Worm (Caenorhabditis elegans) whole organism, L3 larva: ENCODE measurements around the gene ndg-4.

Experiments
- ZK546.5 ChIP-seq: sonication (generic microtip); optimal IDR thresholded peaks from 2 replicates; lab custom pipeline; 2017; ENCODE audit warnings: missing biosample characterization, missing genetic modification characterization
- ama-1 ChIP-seq: fragments of 150-350 bp; optimal IDR thresholded peaks from 2 replicates; lab custom pipeline; 2018
- ceh-16 ChIP-seq: sonication (generic microtip); optimal IDR thresholded peaks from 2 replicates; lab custom pipeline; 2017; ENCODE audit warnings: missing biosample characterization, missing genetic modification characterization
- ceh-82 ChIP-seq: fragments of 150-350 bp; optimal IDR thresholded peaks from 2 replicates; lab custom pipeline; 2014; ENCODE audit warnings: missing biosample characterization, missing genetic modification characterization
- ceh-9 ChIP-seq: sonication (generic microtip); optimal IDR thresholded peaks from 2 replicates; lab custom pipeline; 2018; ENCODE audit warnings: missing biosample characterization, missing genetic modification characterization
- daf-12 ChIP-seq: fragments of 150-350 bp; optimal IDR thresholded peaks from 2 replicates; lab custom pipeline; 2014; ENCODE audit warnings: missing biosample characterization, missing genetic modification reagents, missing genetic modification characterization
- egl-27 ChIP-seq: sonication (generic microtip); optimal IDR thresholded peaks from 4 replicates; lab custom pipeline; 2017; ENCODE audit warnings: missing biosample characterization, missing genetic modification reagents, missing genetic modification characterization
- egl-5 ChIP-seq: fragments of 150-350 bp; optimal IDR thresholded peaks from 2 replicates; lab custom pipeline; 2017; ENCODE audit warnings: missing biosample characterization, missing genetic modification reagents, missing genetic modification characterization, inconsistent platforms
- elt-1 ChIP-seq: fragments of 150-350 bp; optimal IDR thresholded peaks from 2 replicates; lab custom pipeline; 2014; ENCODE audit warnings: missing biosample characterization, missing genetic modification characterization
- elt-2 ChIP-seq: sonication (generic microtip); optimal IDR thresholded peaks from 2 replicates; lab custom pipeline; 2016; ENCODE audit warnings: missing genetic modification reagents, mild to moderate bottlenecking, missing genetic modification characterization, missing compliant biosample characterization
- elt-3 ChIP-seq, 3 experiments: fragments of 150-350 bp in 1 of 3; sonication (generic microtip) in 2 of 3; optimal IDR thresholded peaks; 2 replicates in 2 of 3; 4 replicates in 1 of 3; lab custom pipeline; 2014 to 2017; ENCODE audit warnings: missing biosample characterization in 3 of 3, missing genetic modification characterization in 3 of 3
- eor-1 ChIP-seq, 2 experiments: fragments of 150-350 bp; optimal IDR thresholded peaks; 2 replicates each; lab custom pipeline; 2014 to 2018; ENCODE audit warnings: missing biosample characterization in 2 of 2, missing genetic modification characterization in 2 of 2
- fkh-2 ChIP-seq: fragments of 150-350 bp; optimal IDR thresholded peaks from 2 replicates; lab custom pipeline; 2014; ENCODE audit warnings: missing biosample characterization, missing genetic modification reagents, missing genetic modification characterization
- fos-1 ChIP-seq: fragments of 150-350 bp; optimal IDR thresholded peaks from 2 replicates; lab custom pipeline; 2014; ENCODE audit warnings: missing biosample characterization, missing genetic modification characterization
- hmg-11 ChIP-seq: sonication (generic microtip); optimal IDR thresholded peaks from 2 replicates; lab custom pipeline; 2016; ENCODE audit warnings: missing genetic modification characterization, missing compliant biosample characterization
- jun-1 ChIP-seq: fragments of 150-350 bp; optimal IDR thresholded peaks from 2 replicates; lab custom pipeline; 2014; ENCODE audit warnings: missing biosample characterization, missing genetic modification reagents, missing genetic modification characterization
- lin-15B ChIP-seq: fragments of 150-350 bp; optimal IDR thresholded peaks from 2 replicates; lab custom pipeline; 2014; ENCODE audit warnings: missing biosample characterization, missing genetic modification characterization
- lin-39 ChIP-seq: fragments of 150-350 bp; optimal IDR thresholded peaks from 2 replicates; lab custom pipeline; 2018; ENCODE audit warnings: missing biosample characterization, missing genetic modification reagents, missing genetic modification characterization
- lsy-12 ChIP-seq: sonication (generic microtip); optimal IDR thresholded peaks from 2 replicates; lab custom pipeline; 2016; ENCODE audit warnings: mild to moderate bottlenecking, missing genetic modification characterization, missing compliant biosample characterization
- mdl-1 ChIP-seq: fragments of 150-350 bp; optimal IDR thresholded peaks from 2 replicates; lab custom pipeline; 2014; ENCODE audit warnings: missing biosample characterization, missing genetic modification characterization
- nfya-1 ChIP-seq: sonication (generic microtip); optimal IDR thresholded peaks from 2 replicates; lab custom pipeline; 2017; ENCODE audit warnings: missing genetic modification characterization, mild to moderate bottlenecking, missing compliant biosample characterization, antibody characterized with exemption, moderate library complexity; ENCODE audit not compliant: insufficient read depth
- nhr-11 ChIP-seq: fragments of 150-350 bp; optimal IDR thresholded peaks from 2 replicates; lab custom pipeline; 2014; ENCODE audit warnings: missing biosample characterization, missing genetic modification characterization
- nhr-12 ChIP-seq: fragments of 150-350 bp; optimal IDR thresholded peaks from 2 replicates; lab custom pipeline; 2014; ENCODE audit warnings: missing biosample characterization, missing genetic modification characterization
- nhr-23 ChIP-seq: fragments of 150-350 bp; optimal IDR thresholded peaks from 2 replicates; lab custom pipeline; 2014; ENCODE audit warnings: missing biosample characterization, missing genetic modification reagents, missing genetic modification characterization
- nhr-237 ChIP-seq: fragments of 150-350 bp; optimal IDR thresholded peaks from 2 replicates; lab custom pipeline; 2014; ENCODE audit warnings: missing biosample characterization, missing genetic modification characterization
- nhr-25 ChIP-seq: sonication (generic microtip); optimal IDR thresholded peaks from 2 replicates; lab custom pipeline; 2017; ENCODE audit warnings: missing biosample characterization, missing genetic modification characterization
- nhr-28 ChIP-seq: fragments of 150-350 bp; optimal IDR thresholded peaks from 2 replicates; lab custom pipeline; 2014; ENCODE audit warnings: missing biosample characterization, missing genetic modification characterization
- nhr-43 ChIP-seq: sonication (generic microtip); optimal IDR thresholded peaks from 2 replicates; lab custom pipeline; 2016; ENCODE audit warnings: mild to moderate bottlenecking, missing genetic modification characterization, missing compliant biosample characterization; ENCODE audit not compliant: poor library complexity, severe bottlenecking
- nhr-67 ChIP-seq: fragments of 150-350 bp; optimal IDR thresholded peaks from 2 replicates; lab custom pipeline; 2014; ENCODE audit warnings: missing biosample characterization, missing genetic modification characterization
- nhr-76 ChIP-seq: fragments of 150-350 bp; sonication (generic microtip); optimal IDR thresholded peaks from 5 replicates; lab custom pipeline; 2014; ENCODE audit warnings: missing biosample characterization, missing genetic modification characterization
- nhr-77 ChIP-seq: fragments of 150-350 bp; optimal IDR thresholded peaks from 2 replicates; lab custom pipeline; 2014; ENCODE audit warnings: missing biosample characterization, missing genetic modification characterization
- pha-4 ChIP-seq: fragments of 150-350 bp; optimal IDR thresholded peaks from 2 replicates; lab custom pipeline; 2014; ENCODE audit warnings: missing biosample characterization, missing genetic modification reagents, missing genetic modification characterization
- pqm-1 ChIP-seq: fragments of 150-350 bp; optimal IDR thresholded peaks from 2 replicates; lab custom pipeline; 2017; ENCODE audit warnings: missing biosample characterization, missing genetic modification characterization, inconsistent platforms
- sea-2 ChIP-seq: fragments of 150-350 bp; sonication (generic microtip); optimal IDR thresholded peaks from 4 replicates; lab custom pipeline; 2014; ENCODE audit warnings: missing biosample characterization, missing genetic modification reagents, missing genetic modification characterization
- skn-1 ChIP-seq: fragments of 150-350 bp; optimal IDR thresholded peaks from 2 replicates; lab custom pipeline; 2014; ENCODE audit warnings: missing biosample characterization, missing genetic modification characterization
- snpc-4 ChIP-seq: fragments of 150-350 bp; optimal IDR thresholded peaks from 2 replicates; lab custom pipeline; 2014; ENCODE audit warnings: missing biosample characterization, missing genetic modification characterization
- tbx-2 ChIP-seq: sonication (generic microtip); optimal IDR thresholded peaks from 2 replicates; lab custom pipeline; 2016; ENCODE audit warnings: mild to moderate bottlenecking, missing genetic modification characterization, missing compliant biosample characterization
- unc-39 ChIP-seq: sonication (generic microtip); optimal IDR thresholded peaks from 4 replicates; lab custom pipeline; 2017; ENCODE audit warnings: missing biosample characterization, missing genetic modification characterization
- unc-62 ChIP-seq: fragments of 150-350 bp; sonication (generic microtip); optimal IDR thresholded peaks from 4 replicates; lab custom pipeline; 2014; ENCODE audit warnings: missing biosample characterization, missing genetic modification reagents, missing genetic modification characterization
- zag-1 ChIP-seq: fragments of 150-350 bp; optimal IDR thresholded peaks from 2 replicates; lab custom pipeline; 2014; ENCODE audit warnings: missing biosample characterization, missing genetic modification characterization
- ztf-4 ChIP-seq: fragments of 150-350 bp; optimal IDR thresholded peaks from 2 replicates; lab custom pipeline; 2014; ENCODE audit warnings: missing biosample characterization, missing genetic modification characterization

Gene ndg-4

DNA sequence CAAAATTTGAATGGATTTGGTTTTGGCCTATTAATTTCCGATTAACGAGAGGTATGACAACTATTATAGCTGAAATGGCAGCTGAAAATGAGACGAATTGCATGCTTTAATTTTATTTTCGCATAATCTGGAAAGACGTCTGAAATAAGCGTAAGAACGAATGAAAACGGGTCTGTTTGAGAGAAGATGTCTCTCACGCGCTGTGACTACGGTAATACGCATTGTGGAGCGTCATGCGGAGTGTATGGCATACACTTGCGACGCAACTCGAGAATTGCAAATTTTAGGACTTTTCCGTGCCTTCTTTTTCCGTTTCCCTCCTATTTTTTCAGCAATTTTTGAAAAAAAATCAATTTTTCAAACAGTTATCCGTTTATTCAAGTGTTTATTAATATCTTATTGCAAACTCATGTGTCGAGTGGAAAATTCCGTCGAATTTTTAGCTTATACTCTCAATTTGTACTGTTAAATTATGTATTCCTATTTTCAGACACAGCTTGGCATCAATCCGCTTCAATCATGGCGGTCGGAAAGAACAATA lies 8.3 kb upstream of the ndg-4 start, which contains the start of gene rps-1 (continued):
- peak; percentile 98 for TF ChIP-seq egl-5 (tag; lab: Kevin White, UChicago)
- TF ChIP-seq hmg-11 (tag; lab: Kevin White, UChicago) = peak; percentile 99
- peak; percentile 48 for TF ChIP-seq fkh-2 (tag; lab: Kevin White, UChicago)
- TF ChIP-seq nhr-25 = peak; percentile 100
- TF ChIP-seq nhr-11 = peak; percentile 96
- no peak for TF ChIP-seq ceh-9 (tag; lab: Kevin White, UChicago)
- TF ChIP-seq ceh-16 (tag; lab: Kevin White, UChicago) = peak; percentile 18
- TF ChIP-seq zag-1 = peak; percentile 77
- peak; percentile 20 to 97 (median 69) for TF ChIP-seq elt-3 (tag; optimal IDR thresholded peaks at IDR 0.05; lab: Kevin White, UChicago)
- peak; percentile 89 for TF ChIP-seq unc-62 (GFP tag; lab: Kevin White, UChicago)
- peak; percentile 97 for TF ChIP-seq snpc-4 (tag; lab: Kevin White, UChicago)
- TF ChIP-seq sea-2 (GFP tag; lab: Kevin White, UChicago) = peak; percentile 74
- TF ChIP-seq tbx-2 = peak; percentile 96
- TF ChIP-seq skn-1 (tag; lab: Kevin White, UChicago) = peak; percentile 95
- TF ChIP-seq nfya-1 (tag; lab: Kevin White, UChicago) = peak; percentile 99
- peak; percentile 96 for TF ChIP-seq lin-15B (tag; lab: Kevin White, UChicago)

DNA sequence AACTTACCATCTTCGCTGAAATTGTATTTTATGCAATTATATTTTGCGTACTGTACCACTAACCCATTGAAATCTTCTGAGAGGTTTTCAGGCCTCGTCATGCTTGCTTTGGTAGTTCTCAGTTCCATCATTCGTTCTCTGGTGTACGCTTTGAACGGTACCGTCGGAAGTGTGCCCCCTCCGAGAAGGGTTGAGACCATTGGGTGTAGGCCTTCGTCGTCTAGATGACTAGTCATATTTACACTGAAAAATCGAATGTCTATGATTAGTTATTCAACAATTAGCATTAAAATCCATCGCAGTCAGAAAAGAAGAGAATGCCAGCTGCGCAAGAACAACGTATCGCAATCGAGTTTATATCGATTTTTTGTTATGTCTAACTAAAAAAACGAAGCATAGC lies 7.7 kb upstream of the ndg-4 start, which contains the start of gene ifet-1:
Gene ifet-1, minus strand, starts transcription at position 243 of the 400 bp plus-strand sequence.
- TF ChIP-seq lsy-12 (no peak), nhr-23 (tag; lab: Kevin White, UChicago) (no peak), fkh-2 (tag; lab: Kevin White, UChicago) (no peak), ama-1 (lab: Kevin White, UChicago) (peak; percentile 12)

DNA sequence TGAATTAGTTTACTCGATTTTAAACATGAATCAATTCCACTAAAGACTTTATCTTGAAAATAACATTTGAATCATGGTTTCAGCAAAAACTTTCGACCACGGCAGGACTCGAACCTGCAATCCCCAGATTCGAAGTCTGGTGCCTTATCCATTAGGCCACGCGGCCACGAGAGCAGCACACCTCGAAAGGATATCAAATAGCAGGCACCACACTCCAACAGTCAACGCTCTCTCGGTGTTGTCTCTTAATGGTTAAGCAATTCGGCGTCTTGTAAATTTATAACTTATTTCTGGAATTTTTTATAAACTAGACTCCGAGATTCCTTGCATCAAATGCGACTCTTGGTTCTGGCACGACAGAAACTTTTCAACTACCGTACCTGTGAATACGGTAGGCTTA lies 3.6 kb upstream of the ndg-4 start:
- TF ChIP-seq lin-39 (tag; lab: Kevin White, UChicago) = peak; percentile 28
- peak; percentile 28 for TF ChIP-seq snpc-4 (tag; lab: Kevin White, UChicago)
- no peak for TF ChIP-seq nhr-11
- TF ChIP-seq nfya-1 (tag; lab: Kevin White, UChicago) = peak; percentile 60
- no peak for TF ChIP-seq nhr-25
- no peak for TF ChIP-seq nhr-237 (tag; lab: Kevin White, UChicago)
- no peak for TF ChIP-seq fos-1
- TF ChIP-seq ceh-9 (tag; lab: Kevin White, UChicago) = no peak
- no peak for TF ChIP-seq mdl-1 (tag; lab: Kevin White, UChicago)
- TF ChIP-seq jun-1 (tag; lab: Kevin White, UChicago) = peak; percentile 18
- TF ChIP-seq daf-12 = no peak
- TF ChIP-seq unc-39 (tag; lab: Kevin White, UChicago) = no peak
- TF ChIP-seq skn-1 (tag; lab: Kevin White, UChicago) = no peak
- TF ChIP-seq tbx-2 = peak; percentile 52
- TF ChIP-seq lin-15B (tag; lab: Kevin White, UChicago) = peak; percentile 31
- TF ChIP-seq unc-62 (GFP tag; lab: Kevin White, UChicago) = no peak
- no peak for TF ChIP-seq ceh-82 (tag; lab: Kevin White, UChicago)
- no peak for TF ChIP-seq sea-2 (GFP tag; lab: Kevin White, UChicago)
- TF ChIP-seq nhr-67 (tag; lab: Kevin White, UChicago) = no peak
- peak; percentile 56 for TF ChIP-seq nhr-23 (tag; lab: Kevin White, UChicago)
- TF ChIP-seq egl-5 (tag; lab: Kevin White, UChicago) = no peak
- TF ChIP-seq nhr-77 (tag; lab: Kevin White, UChicago) = no peak
- TF ChIP-seq ceh-16 (tag; lab: Kevin White, UChicago) = no peak
- TF ChIP-seq nhr-43 = peak; percentile 78
- TF ChIP-seq nhr-12 = no peak
- no peak for TF ChIP-seq ztf-4 (tag; lab: Kevin White, UChicago)
- no peak for TF ChIP-seq nhr-28 (tag; lab: Kevin White, UChicago)
- peak; percentile 8 for TF ChIP-seq pqm-1
- TF ChIP-seq elt-2 (tag; lab: Kevin White, UChicago) = peak; percentile 48
- no peak for TF ChIP-seq elt-1 (tag; lab: Kevin White, UChicago)
- no peak for TF ChIP-seq eor-1 (tag; optimal IDR thresholded peaks at IDR 0.05; lab: Kevin White, UChicago)
- no peak for TF ChIP-seq elt-3 (tag; optimal IDR thresholded peaks at IDR 0.05; lab: Kevin White, UChicago)
- no peak for TF ChIP-seq nhr-76
- TF ChIP-seq pha-4 (tag; lab: Kevin White, UChicago) = peak; percentile 40
- TF ChIP-seq egl-27 (tag; lab: Kevin White, UChicago) = peak; percentile 11
- TF ChIP-seq fkh-2 (tag; lab: Kevin White, UChicago) = no peak
- no peak for TF ChIP-seq ZK546.5 (tag; lab: Kevin White, UChicago)
- no peak for TF ChIP-seq zag-1
- peak; percentile 89 for TF ChIP-seq lsy-12
- TF ChIP-seq ama-1 (lab: Kevin White, UChicago) = peak; percentile 46
- TF ChIP-seq, all 47 proteins: peak for 14
